Worm (Caenorhabditis elegans): ENCODE data around the gene grl-22.

Gene grl-22

ce11 chrIII:5436306-5436705 lies 22.5 kb upstream of the grl-22 start:
- no peak for TF ChIP-seq ztf-25 (GFP tag; IDR thresholded peaks at IDR 0.05)
- TF ChIP-seq Y53F4B.3 (GFP tag; IDR thresholded peaks at IDR 0.05), result no peak
- no peak for TF ChIP-seq bed-1 (GFP tag; IDR thresholded peaks at IDR 0.05)
- no peak for TF ChIP-seq Y56A3A.18 (GFP tag; IDR thresholded peaks at IDR 0.05)
- no peak for TF ChIP-seq attf-6 (GFP tag; IDR thresholded peaks at IDR 0.05)
- no peak for TF ChIP-seq madf-6 (GFP tag; IDR thresholded peaks at IDR 0.05)
- TF ChIP-seq hsf-1 (GFP tag; IDR thresholded peaks at IDR 0.05), result no peak
- TF ChIP-seq hlh-12 (tag; optimal IDR thresholded peaks at IDR 0.05), result no peak
- TF ChIP-seq nfya-2 (GFP tag; IDR thresholded peaks at IDR 0.05), result no peak
- TF ChIP-seq bed-2 (GFP tag; IDR thresholded peaks at IDR 0.05), result no peak
- no peak for TF ChIP-seq C06A6.2 (GFP tag; conservative IDR thresholded peaks at IDR 0.05)
- no peak for TF ChIP-seq attf-5 (GFP tag; optimal IDR thresholded peaks at IDR 0.05)
- no peak for TF ChIP-seq gei-17 (GFP tag; optimal IDR thresholded peaks at IDR 0.05)
- no peak for TF ChIP-seq repo-1 (tag; optimal IDR thresholded peaks at IDR 0.05)
- TF ChIP-seq dpff-1 (tag; optimal IDR thresholded peaks at IDR 0.05), result no peak
- TF ChIP-seq chd-7 (tag; optimal IDR thresholded peaks at IDR 0.05), result no peak
- TF ChIP-seq xnd-1 (tag; optimal IDR thresholded peaks at IDR 0.05), result no peak
- TF ChIP-seq F57A8.1 (GFP tag; optimal IDR thresholded peaks at IDR 0.05), result no peak

- TF ChIP-seq nhr-80 (tag; optimal IDR thresholded peaks at IDR 0.05) (peak; percentile 47), let-607 (tag; optimal IDR thresholded peaks at IDR 0.05) (peak; percentile 48 to 77), snpc-1.1 (tag; optimal IDR thresholded peaks at IDR 0.05; ENCODE audit: insufficient read depth) (no peak), ceh-91 (GFP tag; IDR thresholded peaks at IDR 0.05) (no peak), xnd-1 (tag; optimal IDR thresholded peaks at IDR 0.05) (no peak)
Measured at ce11 chrIII:5427096-5427495, 13.3 kb upstream of the grl-22 start.

ce11 chrIII:5424363-5424762 lies 10.6 kb upstream of the grl-22 start:
- TF ChIP-seq nfya-1 (tag; optimal IDR thresholded peaks at IDR 0.05; ENCODE audit: borderline replicate concordance, insufficient read depth) (no peak), F33H1.4 (GFP tag; IDR thresholded peaks at IDR 0.05) (no peak), K12H6.12 (tag; optimal IDR thresholded peaks at IDR 0.05) (no peak), hsf-1 (GFP tag; IDR thresholded peaks at IDR 0.05) (peak; percentile 50; the same call in 1 of the 2 replicates)

- TF ChIP-seq athp-1 (tag; optimal IDR thresholded peaks at IDR 0.05) (no peak), ztf-18 (tag; optimal IDR thresholded peaks at IDR 0.05) (no peak), pha-4 (tag; optimal IDR thresholded peaks at IDR 0.05) (no peak), zim-3 (tag; optimal IDR thresholded peaks at IDR 0.05) (no peak), nhr-90 (tag; optimal IDR thresholded peaks at IDR 0.05) (no peak), snpc-4 (GFP tag; optimal IDR thresholded peaks at IDR 0.05) (no peak), snpc-4 (tag; optimal IDR thresholded peaks at IDR 0.05) (no peak), let-607 (tag; optimal IDR thresholded peaks at IDR 0.05) (no peak), T26A5.8 (tag; optimal IDR thresholded peaks at IDR 0.05) (no peak), nfyb-1 (GFP tag; IDR thresholded peaks at IDR 0.05) (no peak), snpc-3.4 (tag; optimal IDR thresholded peaks at IDR 0.05) (no peak), efl-1 (GFP tag; optimal IDR thresholded peaks at IDR 0.05) (no peak), tbp1 (GFP tag; optimal IDR thresholded peaks at IDR 0.05) (no peak), attf-6 (GFP tag; IDR thresholded peaks at IDR 0.05) (no peak), nhr-120 (GFP tag; IDR thresholded peaks at IDR 0.05) (no peak), ceh-58 (GFP tag; IDR thresholded peaks at IDR 0.05) (no peak), hmg-1.2 (GFP tag; IDR thresholded peaks at IDR 0.05) (no peak), ztf-25 (GFP tag; IDR thresholded peaks at IDR 0.05) (no peak), mel-28 (tag; optimal IDR thresholded peaks at IDR 0.05; ENCODE audit: borderline replicate concordance) (no peak)
Measured at ce11 chrIII:5423665-5424133, 9.9 kb upstream of the grl-22 start, which contains the start of gene dnj-24. TSS of gene dnj-24 (minus strand) at chrIII:5424083.

Data from whole organism, young adult.